Fruit fly (Drosophila melanogaster) whole organism, prepupa: ENCODE measurements around the gene CG1737.
A peak's percentile ranks its signal among the peaks of the same experiment; 100 is the strongest.

Source experiments
- Blimp-1 ChIP-seq: fragments of 200-800 bp; sonication (Bioruptor generic); optimal IDR thresholded peaks from 3 replicates; lab custom pipeline; 2017; ENCODE audit warnings: missing biosample characterization, missing genetic modification characterization, mild to moderate bottlenecking, moderate library complexity, missing genetic modification reagents
- CG10631 ChIP-seq: fragments of 200-800 bp; sonication (Bioruptor generic); optimal IDR thresholded peaks from 2 replicates; lab custom pipeline; 2016; ENCODE audit warnings: missing biosample characterization, missing genetic modification characterization
- CG10669 ChIP-seq: fragments of 200-800 bp; sonication (Bioruptor generic); optimal IDR thresholded peaks from 3 replicates; lab custom pipeline; 2018; ENCODE audit warnings: missing biosample characterization, mild to moderate bottlenecking, missing genetic modification characterization, moderate library complexity
- CG11294 ChIP-seq: fragments of 200-800 bp; sonication (Bioruptor generic); IDR thresholded peaks from 2 replicates; pipeline ENCODE4 v1.3.6; 2022; ENCODE audit warnings: missing biosample characterization, missing genetic modification characterization
- CG1621 ChIP-seq: fragments of 200-800 bp; sonication (Bioruptor generic); optimal IDR thresholded peaks from 3 replicates; lab custom pipeline; 2018; ENCODE audit warnings: missing biosample characterization, mild to moderate bottlenecking, missing genetic modification characterization
- CG16779 ChIP-seq: fragments of 200-800 bp; sonication (Bioruptor generic); optimal IDR thresholded peaks from 3 replicates; lab custom pipeline; 2017; ENCODE audit warnings: missing biosample characterization, mild to moderate bottlenecking, missing genetic modification characterization
- CG3032 ChIP-seq: fragments of 200-800 bp; optimal IDR thresholded peaks from 2 replicates; lab custom pipeline; 2019; ENCODE audit warnings: missing biosample characterization, mild to moderate bottlenecking, missing genetic modification characterization, moderate library complexity
- CG31627 ChIP-seq: fragments of 200-800 bp; sonication (Bioruptor generic); optimal IDR thresholded peaks from 3 replicates; lab custom pipeline; 2016; ENCODE audit warnings: missing biosample characterization, missing genetic modification characterization
- CG32006 ChIP-seq: fragments of 200-800 bp; sonication (Bioruptor generic); optimal IDR thresholded peaks from 3 replicates; lab custom pipeline; 2017; ENCODE audit warnings: missing biosample characterization, mild to moderate bottlenecking, missing genetic modification characterization
- CG34406 ChIP-seq: fragments of 200-800 bp; sonication (Bioruptor generic); optimal IDR thresholded peaks from 3 replicates; lab custom pipeline; 2016; ENCODE audit warnings: missing biosample characterization, missing genetic modification characterization
- CG3919 ChIP-seq: fragments of 200-800 bp; sonication (Bioruptor generic); optimal IDR thresholded peaks from 3 replicates; lab custom pipeline; 2016; ENCODE audit warnings: missing biosample characterization, missing genetic modification characterization
- CG4318 ChIP-seq: fragments of 200-800 bp; sonication (Bioruptor generic); optimal IDR thresholded peaks from 3 replicates; lab custom pipeline; 2017; ENCODE audit warnings: missing biosample characterization, mild to moderate bottlenecking, missing genetic modification characterization
- CG6792 ChIP-seq: fragments of 200-800 bp; sonication (Bioruptor generic); optimal IDR thresholded peaks from 3 replicates; lab custom pipeline; 2016; ENCODE audit warnings: missing biosample characterization, missing genetic modification characterization
- CG6808 ChIP-seq: fragments of 200-800 bp; sonication (Bioruptor generic); optimal IDR thresholded peaks from 3 replicates; lab custom pipeline; 2017; ENCODE audit warnings: missing biosample characterization, missing genetic modification characterization, mild to moderate bottlenecking, moderate library complexity, missing genetic modification reagents
- CG6854 ChIP-seq: fragments of 200-800 bp; sonication (Bioruptor generic); optimal IDR thresholded peaks from 2 replicates; lab custom pipeline; 2017; ENCODE audit warnings: missing biosample characterization, mild to moderate bottlenecking, missing genetic modification characterization
- CG7368 ChIP-seq: fragments of 200-800 bp; sonication (Bioruptor generic); optimal IDR thresholded peaks from 3 replicates; lab custom pipeline; 2016; ENCODE audit warnings: missing biosample characterization, missing genetic modification characterization
- CG8119 ChIP-seq: fragments of 200-800 bp; sonication (Bioruptor generic); IDR thresholded peaks from 3 replicates; pipeline ENCODE4 v1.3.6; 2022; ENCODE audit warnings: missing biosample characterization, missing genetic modification characterization
- CG8319 ChIP-seq: fragments of 200-800 bp; sonication (Bioruptor generic); optimal IDR thresholded peaks from 3 replicates; lab custom pipeline; 2016; ENCODE audit warnings: missing biosample characterization, missing genetic modification characterization
- CG8632 ChIP-seq: fragments of 200-800 bp; sonication (Bioruptor generic); optimal IDR thresholded peaks from 3 replicates; lab custom pipeline; 2016; ENCODE audit warnings: missing biosample characterization, missing genetic modification characterization
- Eip75B ChIP-seq: fragments of 200-800 bp; sonication (Bioruptor generic); optimal IDR thresholded peaks from 3 replicates; lab custom pipeline; 2016; ENCODE audit warnings: missing biosample characterization, missing genetic modification characterization
- Eip93F ChIP-seq: fragments of 200-800 bp; sonication (Bioruptor generic); optimal IDR thresholded peaks from 2 replicates; lab custom pipeline; 2016; ENCODE audit warnings: missing biosample characterization, mild to moderate bottlenecking, missing genetic modification characterization
- Ets21C ChIP-seq: fragments of 200-800 bp; sonication (Bioruptor generic); optimal IDR thresholded peaks from 3 replicates; lab custom pipeline; 2016; ENCODE audit warnings: missing biosample characterization, missing genetic modification characterization
- Ets96B ChIP-seq: fragments of 200-800 bp; optimal IDR thresholded peaks from 2 replicates; lab custom pipeline; 2019; ENCODE audit warnings: missing biosample characterization, mild to moderate bottlenecking, missing genetic modification characterization, moderate library complexity
- Hr38 ChIP-seq: sonication (Bioruptor generic); optimal IDR thresholded peaks from 2 replicates; lab custom pipeline; 2016; ENCODE audit warnings: missing biosample characterization, missing genetic modification characterization
- Hr4 ChIP-seq: fragments of 200-800 bp; sonication (Bioruptor generic); optimal IDR thresholded peaks from 3 replicates; lab custom pipeline; 2016; ENCODE audit warnings: missing biosample characterization, missing genetic modification characterization
- OdsH ChIP-seq: fragments of 200-800 bp; sonication (Bioruptor generic); optimal IDR thresholded peaks from 3 replicates; lab custom pipeline; 2016; ENCODE audit warnings: missing biosample characterization, missing genetic modification characterization
- Smox ChIP-seq: fragments of 200-800 bp; sonication (Bioruptor generic); optimal IDR thresholded peaks from 3 replicates; lab custom pipeline; 2016; ENCODE audit warnings: missing biosample characterization, missing genetic modification characterization
- Sox102F ChIP-seq: fragments of 200-800 bp; sonication (Bioruptor generic); optimal IDR thresholded peaks from 2 replicates; lab custom pipeline; 2016; ENCODE audit warnings: missing biosample characterization, mild to moderate bottlenecking, missing genetic modification characterization
- Sox14 ChIP-seq: fragments of 200-800 bp; sonication (Bioruptor generic); optimal IDR thresholded peaks from 3 replicates; lab custom pipeline; 2016; ENCODE audit warnings: missing biosample characterization, missing genetic modification characterization
- Sox15 ChIP-seq: fragments of 200-800 bp; sonication (Bioruptor generic); optimal IDR thresholded peaks from 3 replicates; lab custom pipeline; 2016; ENCODE audit warnings: missing biosample characterization, missing genetic modification characterization
- achi ChIP-seq: fragments of 200-800 bp; sonication (Bioruptor generic); optimal IDR thresholded peaks from 3 replicates; lab custom pipeline; 2016; ENCODE audit warnings: missing biosample characterization, missing genetic modification characterization
- acj6 ChIP-seq: fragments of 200-800 bp; sonication (Bioruptor generic); optimal IDR thresholded peaks from 3 replicates; lab custom pipeline; 2016; ENCODE audit warnings: missing biosample characterization, missing genetic modification characterization
- cyc ChIP-seq: fragments of 200-800 bp; sonication (Bioruptor generic); optimal IDR thresholded peaks from 3 replicates; lab custom pipeline; 2016; ENCODE audit warnings: missing biosample characterization, missing genetic modification characterization
- dsx ChIP-seq: fragments of 200-800 bp; optimal IDR thresholded peaks from 3 replicates; lab custom pipeline; 2019; ENCODE audit warnings: missing biosample characterization, mild to moderate bottlenecking, missing genetic modification characterization, moderate library complexity; ENCODE audit not compliant: poor library complexity, severe bottlenecking
- esn ChIP-seq: fragments of 200-800 bp; sonication (Bioruptor generic); optimal IDR thresholded peaks from 2 replicates; lab custom pipeline; 2016; ENCODE audit warnings: missing biosample characterization, mild to moderate bottlenecking, missing genetic modification characterization, moderate library complexity
- fd59A ChIP-seq: fragments of 200-800 bp; sonication (Bioruptor generic); optimal IDR thresholded peaks from 2 replicates; lab custom pipeline; 2017; ENCODE audit warnings: missing biosample characterization, mild to moderate bottlenecking, missing genetic modification characterization, missing genetic modification reagents
- fd85E ChIP-seq: fragments of 200-800 bp; sonication (Bioruptor generic); optimal IDR thresholded peaks from 3 replicates; lab custom pipeline; 2016; ENCODE audit warnings: missing biosample characterization, missing genetic modification characterization
- fkh ChIP-seq: fragments of 200-800 bp; sonication (Bioruptor generic); optimal IDR thresholded peaks from 3 replicates; lab custom pipeline; 2017; ENCODE audit warnings: missing biosample characterization, mild to moderate bottlenecking, missing genetic modification characterization, moderate library complexity
- lz ChIP-seq: fragments of 200-800 bp; sonication (Bioruptor generic); optimal IDR thresholded peaks from 3 replicates; lab custom pipeline; 2016; ENCODE audit warnings: missing biosample characterization, missing genetic modification characterization
- net ChIP-seq: fragments of 200-800 bp; sonication (Bioruptor generic); optimal IDR thresholded peaks from 3 replicates; lab custom pipeline; 2016; ENCODE audit warnings: missing biosample characterization, missing genetic modification characterization
- pdm3 ChIP-seq: fragments of 200-800 bp; sonication (Bioruptor generic); optimal IDR thresholded peaks from 3 replicates; lab custom pipeline; 2016; ENCODE audit warnings: missing biosample characterization, missing genetic modification characterization
- salr ChIP-seq, 2 experiments: fragments of 200-800 bp; sonication (Bioruptor generic); optimal IDR thresholded peaks; 3 replicates each; lab custom pipeline; 2016 to 2018; ENCODE audit warnings: missing biosample characterization in 2 of 2, missing genetic modification characterization in 2 of 2, mild to moderate bottlenecking in 1 of 2
- spab ChIP-seq: fragments of 200-800 bp; sonication (Bioruptor generic); optimal IDR thresholded peaks from 2 replicates; lab custom pipeline; 2017; ENCODE audit warnings: missing biosample characterization, mild to moderate bottlenecking, missing genetic modification characterization, missing genetic modification reagents
- ss ChIP-seq, 2 experiments: fragments of 200-800 bp; sonication (Bioruptor generic); optimal IDR thresholded peaks; 2 replicates in 1 of 2; 3 replicates in 1 of 2; lab custom pipeline; 2017 to 2018; ENCODE audit warnings: mild to moderate bottlenecking in 2 of 2, missing biosample characterization in 2 of 2, missing genetic modification characterization in 2 of 2, moderate library complexity in 1 of 2
- svp ChIP-seq: fragments of 200-800 bp; sonication (Bioruptor generic); peaks from one replicate; lab custom pipeline; 2016; ENCODE audit warnings: missing biosample characterization, missing genetic modification characterization
- topi ChIP-seq: fragments of 200-800 bp; sonication (Bioruptor generic); optimal IDR thresholded peaks from 3 replicates; lab custom pipeline; 2016; ENCODE audit warnings: missing biosample characterization, missing genetic modification characterization
- vri ChIP-seq: fragments of 200-800 bp; sonication (Bioruptor generic); optimal IDR thresholded peaks from 3 replicates; lab custom pipeline; 2016; ENCODE audit warnings: missing biosample characterization, mild to moderate bottlenecking, missing genetic modification characterization

Gene CG1737

dm6 chrX:11383530-11383929 is 33.1 kb downstream of the CG1737 start:
- TF ChIP-seq Eip93F (GFP tag; lab: Kevin White, UChicago): no peak
- no peak for TF ChIP-seq topi (GFP tag; lab: Kevin White, UChicago)
- peak; percentile 59 for TF ChIP-seq svp (GFP tag; lab: Kevin White, UChicago)
- TF ChIP-seq Hr4 (GFP tag; lab: Kevin White, UChicago): no peak
- no peak for TF ChIP-seq net
- no peak for TF ChIP-seq dsx
- peak; percentile 5 for TF ChIP-seq CG10631 (GFP tag; lab: Kevin White, UChicago)
- no peak for TF ChIP-seq spab (GFP tag; lab: Kevin White, UChicago)
- TF ChIP-seq CG10669 (GFP tag; lab: Kevin White, UChicago): peak; percentile 24
- TF ChIP-seq salr (GFP tag; optimal IDR thresholded peaks at IDR 0.05; lab: Kevin White, UChicago): no peak
- no peak for TF ChIP-seq CG3032 (tag; lab: Kevin White, UChicago)
- TF ChIP-seq acj6 (GFP tag; lab: Kevin White, UChicago): peak; percentile 5
- no peak for TF ChIP-seq Hr38 (GFP tag; lab: Kevin White, UChicago)
- peak; percentile 10 for TF ChIP-seq Ets96B (tag; lab: Kevin White, UChicago)
- TF ChIP-seq fd85E (GFP tag; lab: Kevin White, UChicago): no peak
- TF ChIP-seq lz: no peak
- TF ChIP-seq CG7368 (GFP tag; lab: Kevin White, UChicago): no peak
- TF ChIP-seq CG11294 (GFP tag; lab: Robert Waterston, UW): no peak

dm6 chrX:11384023-11384444 is 33.6 kb downstream of the CG1737 start:
- no peak for TF ChIP-seq vri (GFP tag; lab: Kevin White, UChicago)
- TF ChIP-seq CG8319 (GFP tag; lab: Kevin White, UChicago): no peak
- peak; percentile 29 for TF ChIP-seq CG3919
- peak; percentile 38 for TF ChIP-seq pdm3 (GFP tag; lab: Kevin White, UChicago)
- peak; percentile 40 for TF ChIP-seq acj6 (GFP tag; lab: Kevin White, UChicago)
- peak; percentile 44 for TF ChIP-seq CG10669 (GFP tag; lab: Kevin White, UChicago)
- TF ChIP-seq CG8119 (GFP tag; lab: Robert Waterston, UW): peak; percentile 36; the same call in 2 of the 3 replicates
- no peak for TF ChIP-seq Ets21C (GFP tag; lab: Kevin White, UChicago)
- peak; percentile 17 for TF ChIP-seq lz
- peak; percentile 37 for TF ChIP-seq CG32006 (GFP tag; lab: Kevin White, UChicago)
- TF ChIP-seq Blimp-1 (GFP tag; lab: Kevin White, UChicago): no peak
- peak; percentile 39 for TF ChIP-seq CG3032 (tag; lab: Kevin White, UChicago)
- TF ChIP-seq fd59A: peak; percentile 13
- TF ChIP-seq achi: peak; percentile 24
- no peak for TF ChIP-seq Hr38 (GFP tag; lab: Kevin White, UChicago)
- TF ChIP-seq Ets96B (tag; lab: Kevin White, UChicago): peak; percentile 18
- peak; percentile 24 for TF ChIP-seq net
- TF ChIP-seq CG6792: peak; percentile 20
- no peak for TF ChIP-seq CG6854 (GFP tag; lab: Kevin White, UChicago)
- peak; percentile 2 to 50 for TF ChIP-seq ss (GFP tag; optimal IDR thresholded peaks at IDR 0.05; lab: Kevin White, UChicago)
- TF ChIP-seq svp (GFP tag; lab: Kevin White, UChicago): peak; percentile 36
- TF ChIP-seq OdsH (GFP tag; lab: Kevin White, UChicago): peak; percentile 60
- peak; percentile 20 for TF ChIP-seq cyc
- TF ChIP-seq CG34406 (GFP tag; lab: Kevin White, UChicago): peak; percentile 3
- TF ChIP-seq CG8632 (GFP tag; lab: Kevin White, UChicago): no peak
- peak; percentile 33 for TF ChIP-seq CG4318 (GFP tag; lab: Kevin White, UChicago)
- peak; percentile 12 for TF ChIP-seq fkh (GFP tag; lab: Kevin White, UChicago)
- TF ChIP-seq Smox (GFP tag; lab: Kevin White, UChicago): peak; percentile 22
- peak; percentile 50 for TF ChIP-seq Eip75B (GFP tag; lab: Kevin White, UChicago)
- no peak for TF ChIP-seq CG7368 (GFP tag; lab: Kevin White, UChicago)
- peak; percentile 49; the same call in 1 of the 2 replicates for TF ChIP-seq CG11294 (GFP tag; lab: Robert Waterston, UW)
- peak; percentile 42 for TF ChIP-seq Hr4 (GFP tag; lab: Kevin White, UChicago)
- peak; percentile 6 for TF ChIP-seq Sox14
- no peak for TF ChIP-seq salr (GFP tag; optimal IDR thresholded peaks at IDR 0.05; lab: Kevin White, UChicago)
- TF ChIP-seq topi (GFP tag; lab: Kevin White, UChicago): peak; percentile 39
- no peak for TF ChIP-seq CG31627 (GFP tag; lab: Kevin White, UChicago)
- TF ChIP-seq CG10631 (GFP tag; lab: Kevin White, UChicago): peak; percentile 28
- peak; percentile 9 for TF ChIP-seq CG6808 (GFP tag; lab: Kevin White, UChicago)
- TF ChIP-seq Sox15 (GFP tag; lab: Kevin White, UChicago): peak; percentile 7
- no peak for TF ChIP-seq CG16779 (tag; lab: Kevin White, UChicago)
- TF ChIP-seq Sox102F: peak; percentile 27
- no peak for TF ChIP-seq fd85E (GFP tag; lab: Kevin White, UChicago)
- TF ChIP-seq esn (GFP tag; lab: Kevin White, UChicago): peak; percentile 38
- no peak for TF ChIP-seq CG1621 (tag; lab: Kevin White, UChicago)
